Worm (Caenorhabditis elegans): ENCODE measurements around the gene idpb-1.

idpb-1 gene

ce11 chrII:5083341-5083740, 18.4 kb upstream of the idpb-1 start, which contains the start of gene C04G6.4:
C04G6.4 (minus strand) TSS chrII:5083441.
- no peak for TF ChIP-seq dmd-4 (tag; optimal IDR thresholded peaks at IDR 0.05; ENCODE audit: borderline replicate concordance)
- no peak for TF ChIP-seq elt-2 (tag; optimal IDR thresholded peaks at IDR 0.05)
- TF ChIP-seq mec-3 (tag; optimal IDR thresholded peaks at IDR 0.05; ENCODE audit: borderline replicate concordance) = no peak
- TF ChIP-seq F13H6.1 (tag; optimal IDR thresholded peaks at IDR 0.05) = no peak
- TF ChIP-seq sdc-2 (tag; optimal IDR thresholded peaks at IDR 0.05) = no peak
- TF ChIP-seq madf-2 (tag; optimal IDR thresholded peaks at IDR 0.05) = no peak
- TF ChIP-seq T23F11.4 (GFP tag; optimal IDR thresholded peaks at IDR 0.05) = no peak
- no peak for TF ChIP-seq elt-4 (tag; optimal IDR thresholded peaks at IDR 0.05)
- no peak for TF ChIP-seq zip-5 (tag; optimal IDR thresholded peaks at IDR 0.05)
- TF ChIP-seq dve-1 (tag; optimal IDR thresholded peaks at IDR 0.05) = no peak
- TF ChIP-seq nhr-232 (tag; optimal IDR thresholded peaks at IDR 0.05) = no peak
- no peak for TF ChIP-seq pha-2 (tag; optimal IDR thresholded peaks at IDR 0.05)
- no peak for TF ChIP-seq pha-4 (tag; optimal IDR thresholded peaks at IDR 0.05)

ce11 chrII:5084225-5084624, 17.6 kb upstream of the idpb-1 start:
- TF ChIP-seq ceh-31 (tag; optimal IDR thresholded peaks at IDR 0.05) (no peak), elt-2 (tag; optimal IDR thresholded peaks at IDR 0.05) (peak; percentile 49)

DNA sequence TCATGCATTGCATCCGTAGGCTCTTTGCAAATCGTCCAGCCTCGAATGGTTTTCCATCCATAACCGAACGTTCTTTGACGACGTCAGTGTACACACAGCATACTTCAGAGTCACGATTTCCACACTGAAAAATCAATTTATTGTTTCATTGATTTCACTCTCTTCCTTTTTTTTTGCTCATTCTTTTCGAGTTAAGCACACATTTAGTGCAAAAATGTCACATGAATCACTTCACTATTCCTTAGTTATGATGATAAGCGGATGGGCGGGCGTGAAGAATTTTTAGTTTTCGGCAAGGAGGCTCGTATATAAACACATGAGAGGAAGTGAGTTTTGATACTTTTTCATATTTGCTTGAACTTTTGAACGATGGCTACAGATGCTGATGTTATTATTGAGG, 16.3 kb upstream of the idpb-1 start, which contains the start of gene txt-9:
TSS of gene txt-9 (plus strand) at position 336 of the 400 bp plus-strand sequence.
- no peak for TF ChIP-seq ztf-16 (tag; optimal IDR thresholded peaks at IDR 0.05)
- no peak for TF ChIP-seq ets-4 (tag; optimal IDR thresholded peaks at IDR 0.05)
- TF ChIP-seq ceh-31 (tag; optimal IDR thresholded peaks at IDR 0.05) = no peak
- TF ChIP-seq K09A11.1 (tag; optimal IDR thresholded peaks at IDR 0.05; ENCODE audit: insufficient read depth) = no peak
- TF ChIP-seq pat-9 (tag; optimal IDR thresholded peaks at IDR 0.05) = no peak
- TF ChIP-seq sox-4 (tag; optimal IDR thresholded peaks at IDR 0.05) = no peak
- no peak for TF ChIP-seq odd-2 (tag; optimal IDR thresholded peaks at IDR 0.05)
- TF ChIP-seq zip-5 (tag; optimal IDR thresholded peaks at IDR 0.05) = no peak
- TF ChIP-seq ceh-2 (tag; optimal IDR thresholded peaks at IDR 0.05) = no peak
- no peak for TF ChIP-seq fax-1 (tag; optimal IDR thresholded peaks at IDR 0.05)

DNA sequence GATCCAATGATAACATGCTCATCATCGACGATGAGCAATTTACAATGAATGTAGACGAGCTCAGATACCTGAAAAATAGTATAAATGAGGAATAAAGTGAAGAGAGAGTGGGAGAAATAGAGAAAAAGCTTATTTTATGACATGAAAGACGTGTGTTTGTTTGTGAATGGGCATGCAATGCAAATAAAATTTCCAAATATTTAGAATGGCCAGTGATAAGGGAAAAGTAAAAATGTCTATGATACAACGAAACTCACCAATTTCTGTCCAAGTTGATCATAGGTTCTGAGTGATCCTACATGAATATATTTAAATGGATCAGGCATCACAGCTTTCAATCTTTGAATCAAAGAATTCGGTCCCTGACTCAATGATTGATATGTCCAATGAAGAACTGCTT, 15.6 kb upstream of the idpb-1 start:
- TF ChIP-seq ceh-30 (tag; optimal IDR thresholded peaks at IDR 0.05) (no peak), fkh-10 (GFP tag; optimal IDR thresholded peaks at IDR 0.05) (no peak), nhr-11 (tag; optimal IDR thresholded peaks at IDR 0.05) (no peak), fax-1 (tag; optimal IDR thresholded peaks at IDR 0.05) (no peak), fkh-6 (tag; optimal IDR thresholded peaks at IDR 0.05) (no peak), ama-1 (optimal IDR thresholded peaks at IDR 0.05) (no peak), K02D7.2 (tag; optimal IDR thresholded peaks at IDR 0.05) (no peak), ceh-34 (tag; optimal IDR thresholded peaks at IDR 0.05) (no peak), odd-2 (tag; optimal IDR thresholded peaks at IDR 0.05) (no peak), ceh-19 (GFP tag; optimal IDR thresholded peaks at IDR 0.05) (no peak), pha-4 (tag; optimal IDR thresholded peaks at IDR 0.05) (no peak), hlh-15 (tag; optimal IDR thresholded peaks at IDR 0.05) (no peak), pax-1 (tag; optimal IDR thresholded peaks at IDR 0.05) (no peak), ets-4 (tag; optimal IDR thresholded peaks at IDR 0.05) (no peak)

DNA sequence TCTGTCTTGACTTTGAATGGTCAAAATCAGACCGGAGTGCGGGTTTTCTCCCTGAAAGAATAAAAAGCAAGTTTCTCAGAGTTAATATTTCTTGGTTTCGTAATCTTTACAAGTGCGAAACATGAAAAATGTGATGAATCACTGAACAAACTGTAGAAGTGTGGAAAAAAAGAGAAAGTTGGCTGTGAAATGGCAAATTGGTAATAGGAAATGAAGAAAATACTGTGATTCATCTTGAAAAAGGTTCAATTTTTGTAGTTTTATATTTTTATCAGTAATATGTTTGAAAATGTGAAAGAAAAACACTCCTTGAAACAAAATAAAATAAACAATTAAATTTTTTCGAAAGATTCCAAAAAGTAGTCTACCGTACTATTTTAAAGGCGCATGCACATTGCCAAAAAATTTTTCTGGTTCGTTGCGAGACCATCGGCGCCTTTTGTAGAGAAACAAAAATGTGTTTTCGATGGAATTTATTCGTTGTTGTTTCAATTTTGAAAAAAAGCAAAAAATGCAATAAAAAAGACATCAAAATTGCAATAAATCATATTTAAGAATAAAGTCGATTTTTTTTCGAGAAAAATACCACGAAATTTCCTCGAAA, 10.0 kb upstream of the idpb-1 start, which contains the start of gene pld-1:
TSS of gene pld-1 (minus strand) at position 51 of the 604 bp plus-strand sequence.
- TF ChIP-seq unc-42 (tag; optimal IDR thresholded peaks at IDR 0.05) = no peak
- no peak for TF ChIP-seq eyg-1 (tag; optimal IDR thresholded peaks at IDR 0.05)
- TF ChIP-seq pha-2 (tag; optimal IDR thresholded peaks at IDR 0.05) = no peak
- no peak for TF ChIP-seq C38D4.7 (GFP tag; optimal IDR thresholded peaks at IDR 0.05)
- TF ChIP-seq ahr-1 (tag; optimal IDR thresholded peaks at IDR 0.05) = no peak
